Worm (Caenorhabditis elegans) whole organism, L1 larva: ENCODE data around the gene K08E5.5.

Experiments
- ces-1 ChIP-seq: fragments of 150-350 bp; optimal IDR thresholded peaks from 2 replicates; lab custom pipeline; 2014; ENCODE audit warnings: missing biosample characterization, missing genetic modification reagents, missing genetic modification characterization
- egl-27 ChIP-seq, 2 experiments: fragments of 150-350 bp in 1 of 2; sonication (generic microtip); optimal IDR thresholded peaks; 3 replicates each; lab custom pipeline; 2017 to 2018; ENCODE audit warnings: missing biosample characterization in 2 of 2, missing genetic modification characterization in 2 of 2, missing genetic modification reagents in 2 of 2
- fkh-10 ChIP-seq: sonication (generic microtip); optimal IDR thresholded peaks from 2 replicates; lab custom pipeline; 2017; ENCODE audit warnings: missing biosample characterization, missing genetic modification reagents, missing genetic modification characterization
- fkh-4 ChIP-seq: sonication (generic microtip); optimal IDR thresholded peaks from 2 replicates; lab custom pipeline; 2016; ENCODE audit warnings: missing compliant biosample characterization, missing genetic modification characterization, borderline replicate concordance
- fos-1 ChIP-seq: fragments of 150-350 bp; optimal IDR thresholded peaks from 2 replicates; lab custom pipeline; 2014; ENCODE audit warnings: missing biosample characterization, missing genetic modification characterization
- lin-39 ChIP-seq: fragments of 150-350 bp; optimal IDR thresholded peaks from 2 replicates; lab custom pipeline; 2014; ENCODE audit warnings: missing biosample characterization, missing genetic modification reagents, missing genetic modification characterization
- mdl-1 ChIP-seq, 2 experiments: fragments of 150-350 bp; optimal IDR thresholded peaks; 2 replicates each; lab custom pipeline; 2014 to 2017; ENCODE audit warnings: missing biosample characterization in 2 of 2, missing genetic modification characterization in 2 of 2, inconsistent platforms in 1 of 2
- nhr-11 ChIP-seq: fragments of 150-350 bp; optimal IDR thresholded peaks from 2 replicates; lab custom pipeline; 2014; ENCODE audit warnings: missing biosample characterization, missing genetic modification characterization
- nhr-20 ChIP-seq: sonication (generic microtip); optimal IDR thresholded peaks from 2 replicates; lab custom pipeline; 2016; ENCODE audit warnings: mild to moderate bottlenecking, missing genetic modification characterization, missing compliant biosample characterization
- nhr-237 ChIP-seq: fragments of 150-350 bp; optimal IDR thresholded peaks from 2 replicates; lab custom pipeline; 2014; ENCODE audit warnings: missing biosample characterization, missing genetic modification characterization
- pqm-1 ChIP-seq: sonication (generic microtip); optimal IDR thresholded peaks from 3 replicates; lab custom pipeline; 2017; ENCODE audit warnings: missing biosample characterization, missing genetic modification characterization
- unc-62 ChIP-seq: fragments of 150-350 bp; optimal IDR thresholded peaks from 2 replicates; lab custom pipeline; 2014; ENCODE audit warnings: missing biosample characterization, missing genetic modification reagents, missing genetic modification characterization
- zag-1 ChIP-seq: fragments of 150-350 bp; optimal IDR thresholded peaks from 2 replicates; lab custom pipeline; 2014; ENCODE audit warnings: missing biosample characterization, missing genetic modification characterization

DNA sequence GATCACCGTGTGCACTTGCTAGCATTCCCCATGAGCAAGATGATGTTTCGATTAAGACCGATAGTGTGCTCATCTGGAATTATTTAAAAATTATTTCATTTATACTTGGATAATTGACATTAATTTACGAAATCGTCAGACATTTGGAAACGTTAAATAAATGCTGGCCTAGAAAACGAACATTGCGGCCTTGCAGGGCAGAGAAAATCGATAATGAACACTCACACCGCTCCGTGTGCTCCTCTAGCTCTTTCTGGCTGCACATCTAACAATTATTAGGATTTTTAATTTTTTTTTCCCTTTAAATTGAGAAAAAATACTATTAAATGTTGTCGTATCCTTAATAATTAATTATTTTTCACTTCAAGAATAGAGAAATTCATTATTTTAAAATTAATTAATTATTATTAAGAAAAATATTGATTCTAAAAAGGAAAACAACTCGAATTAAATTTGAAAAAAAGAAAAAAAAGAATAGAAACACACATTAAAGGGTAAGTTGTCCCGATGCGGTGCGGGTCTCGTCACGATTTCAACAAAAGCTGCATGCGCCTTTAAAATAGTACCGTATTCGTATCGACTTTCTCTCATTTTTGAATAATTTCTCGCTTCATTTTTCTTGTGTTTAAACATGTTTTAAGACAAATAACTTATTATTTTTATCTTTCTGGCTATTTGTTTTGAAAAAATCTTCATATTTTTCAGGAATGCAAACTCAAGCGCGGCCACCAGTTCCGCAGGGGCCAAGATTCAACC lies 40.0 kb downstream of the K08E5.5 start, which contains the start of the genes gtf-2H3 and ham-3:
- no peak for TF ChIP-seq zag-1 (tag; lab: Kevin White, UChicago)
- TF ChIP-seq unc-62 (GFP tag; lab: Kevin White, UChicago) = no peak
- no peak for TF ChIP-seq fkh-10 (GFP tag; lab: Kevin White, UChicago)
- no peak for TF ChIP-seq mdl-1 (tag; optimal IDR thresholded peaks at IDR 0.05; lab: Kevin White, UChicago)
- no peak for TF ChIP-seq nhr-20
- TF ChIP-seq ces-1 = no peak
- TF ChIP-seq fkh-4 (tag; lab: Kevin White, UChicago) = no peak
- TF ChIP-seq nhr-237 (tag; lab: Kevin White, UChicago) = no peak
- no peak for TF ChIP-seq pqm-1 (tag; lab: Kevin White, UChicago)
- TF ChIP-seq lin-39 (tag; lab: Kevin White, UChicago) = no peak
- TF ChIP-seq fos-1 (tag; lab: Kevin White, UChicago) = no peak
- TF ChIP-seq nhr-11 (tag; lab: Kevin White, UChicago) = no peak
- no peak for TF ChIP-seq egl-27 (tag; optimal IDR thresholded peaks at IDR 0.05; lab: Kevin White, UChicago)
